Worm (Caenorhabditis elegans) whole organism, L2 larva: ENCODE measurements around the gene C45G9.2.

ENCODE experiments used
- R02D3.7 ChIP-seq: fragments of 150-350 bp; optimal IDR thresholded peaks from 2 replicates; lab custom pipeline; 2014; ENCODE audit warnings: missing biosample characterization, missing genetic modification characterization
- lsy-2 ChIP-seq, 2 experiments: fragments of 150-350 bp in 1 of 2; sonication (generic microtip) in 1 of 2; optimal IDR thresholded peaks; 2 replicates each; lab custom pipeline; 2014 to 2017; ENCODE audit warnings: missing biosample characterization in 2 of 2, missing genetic modification characterization in 2 of 2
- nhr-77 ChIP-seq: fragments of 150-350 bp; optimal IDR thresholded peaks from 2 replicates; lab custom pipeline; 2014; ENCODE audit warnings: missing biosample characterization, missing genetic modification characterization
- unc-62 ChIP-seq: fragments of 150-350 bp; optimal IDR thresholded peaks from 2 replicates; lab custom pipeline; 2014; ENCODE audit warnings: missing biosample characterization, missing genetic modification reagents, missing genetic modification characterization

ce11 chrIII:5047740-5048139 lies 21.1 kb upstream of the C45G9.2 start, which contains the start of gene C45G9.5:
- no peak for TF ChIP-seq unc-62 (GFP tag; lab: Kevin White, UChicago)
- no peak for TF ChIP-seq nhr-77 (tag; lab: Kevin White, UChicago)
- no peak for TF ChIP-seq R02D3.7 (tag; lab: Kevin White, UChicago)
- no peak for TF ChIP-seq lsy-2 (tag; optimal IDR thresholded peaks at IDR 0.05; lab: Kevin White, UChicago)
